Worm (Caenorhabditis elegans) whole organism, L1 larva: ENCODE measurements around the gene irk-1.
A peak's percentile ranks its signal among the peaks of the same experiment; 100 is the strongest.

Source experiments
- C16A3.4 ChIP-seq: fragments of 150-350 bp; optimal IDR thresholded peaks from 2 replicates; lab custom pipeline; 2014; ENCODE audit warnings: missing biosample characterization, missing genetic modification characterization
- Y116A8C.19 ChIP-seq: sonication (generic microtip); optimal IDR thresholded peaks from 2 replicates; lab custom pipeline; 2016; ENCODE audit warnings: missing compliant biosample characterization, missing genetic modification characterization, borderline replicate concordance
- aha-1 ChIP-seq: fragments of 150-350 bp; optimal IDR thresholded peaks from 2 replicates; lab custom pipeline; 2014; ENCODE audit warnings: missing biosample characterization, missing genetic modification characterization
- aly-2 ChIP-seq: fragments of 150-350 bp; optimal IDR thresholded peaks from 2 replicates; lab custom pipeline; 2014; ENCODE audit warnings: missing biosample characterization, missing genetic modification characterization
- ama-1 ChIP-seq: fragments of 150-350 bp; optimal IDR thresholded peaks from 2 replicates; lab custom pipeline; 2014
- blmp-1 ChIP-seq: fragments of 150-350 bp; optimal IDR thresholded peaks from 2 replicates; lab custom pipeline; 2014; ENCODE audit warnings: missing biosample characterization, missing genetic modification characterization
- ceh-63 ChIP-seq: fragments of 200-800 bp; sonication (Bioruptor generic); optimal IDR thresholded peaks from 2 replicates; lab custom pipeline; 2018; ENCODE audit warnings: mild to moderate bottlenecking, missing genetic modification characterization, missing compliant biosample characterization
- ceh-8 ChIP-seq: fragments of 200-800 bp; sonication (Bioruptor generic); optimal IDR thresholded peaks from 2 replicates; lab custom pipeline; 2018; ENCODE audit warnings: mild to moderate bottlenecking, missing genetic modification characterization, moderate library complexity, missing compliant biosample characterization
- ceh-88 ChIP-seq: fragments of 200-800 bp; sonication (Bioruptor generic); IDR thresholded peaks from 2 replicates; pipeline ENCODE4 v1.3.6; 2022; ENCODE audit warnings: missing genetic modification characterization, missing compliant biosample characterization
- dpl-1 ChIP-seq, 3 experiments: fragments of 150-350 bp in 2 of 3; sonication (generic microtip) in 1 of 3; optimal IDR thresholded peaks; 2 replicates each; lab custom pipeline; 2014 to 2017; ENCODE audit warnings: missing biosample characterization in 3 of 3, missing genetic modification characterization in 3 of 3, missing genetic modification reagents in 3 of 3
- dsc-1 ChIP-seq: sonication (generic microtip); optimal IDR thresholded peaks from 2 replicates; lab custom pipeline; 2016; ENCODE audit warnings: mild to moderate bottlenecking, missing genetic modification characterization, missing compliant biosample characterization
- efl-3 ChIP-seq: fragments of 200-800 bp; sonication (Bioruptor generic); optimal IDR thresholded peaks from 2 replicates; lab custom pipeline; 2018; ENCODE audit warnings: mild to moderate bottlenecking, missing genetic modification characterization, missing compliant biosample characterization
- elt-2 ChIP-seq: sonication (generic microtip); optimal IDR thresholded peaks from 2 replicates; lab custom pipeline; 2016; ENCODE audit warnings: missing genetic modification characterization, mild to moderate bottlenecking, inconsistent platforms, missing compliant biosample characterization, missing genetic modification reagents
- elt-3 ChIP-seq, 6 experiments: fragments of 150-350 bp in 1 of 6; sonication (generic microtip); optimal IDR thresholded peaks; 2 replicates each; lab custom pipeline; 2017 to 2018; ENCODE audit warnings: missing biosample characterization in 6 of 6, missing genetic modification characterization in 6 of 6, inconsistent platforms in 1 of 6
- fkh-4 ChIP-seq: sonication (generic microtip); optimal IDR thresholded peaks from 2 replicates; lab custom pipeline; 2016; ENCODE audit warnings: missing compliant biosample characterization, missing genetic modification characterization, borderline replicate concordance
- fkh-8 ChIP-seq: sonication (generic microtip); optimal IDR thresholded peaks from 2 replicates; lab custom pipeline; 2016; ENCODE audit warnings: mild to moderate bottlenecking, missing genetic modification characterization, missing compliant biosample characterization
- irx-1 ChIP-seq: sonication (generic microtip); optimal IDR thresholded peaks from 2 replicates; lab custom pipeline; 2016; ENCODE audit warnings: missing genetic modification characterization, missing compliant biosample characterization
- isw-1 ChIP-seq: fragments of 200-800 bp; sonication (Bioruptor generic); IDR thresholded peaks from 2 replicates; pipeline ENCODE4 v1.3.6; 2022; ENCODE audit warnings: missing genetic modification characterization, missing compliant biosample characterization
- lin-14 ChIP-seq: fragments of 200-800 bp; sonication (Bioruptor generic); optimal IDR thresholded peaks from 2 replicates; lab custom pipeline; 2018; ENCODE audit warnings: mild to moderate bottlenecking, missing genetic modification characterization, moderate library complexity, missing compliant biosample characterization
- lin-15B ChIP-seq: fragments of 150-350 bp; sonication (generic microtip); optimal IDR thresholded peaks from 3 replicates; lab custom pipeline; 2014; ENCODE audit warnings: missing biosample characterization, missing genetic modification characterization
- lin-35 ChIP-seq, 2 experiments: fragments of 150-350 bp; optimal IDR thresholded peaks; 2 replicates each; lab custom pipeline; 2014; ENCODE audit warnings: missing biosample characterization in 2 of 2, missing genetic modification characterization in 2 of 2, missing genetic modification reagents in 2 of 2
- lir-3 ChIP-seq: sonication (generic microtip); optimal IDR thresholded peaks from 2 replicates; lab custom pipeline; 2016; ENCODE audit warnings: mild to moderate bottlenecking, missing genetic modification characterization, moderate library complexity, missing compliant biosample characterization; ENCODE audit not compliant: poor library complexity
- lsy-2 ChIP-seq, 2 experiments: fragments of 150-350 bp; optimal IDR thresholded peaks; 2 replicates each; lab custom pipeline; 2014; ENCODE audit warnings: missing biosample characterization in 2 of 2, missing genetic modification characterization in 2 of 2
- mab-9 ChIP-seq: fragments of 200-800 bp; sonication (Bioruptor generic); IDR thresholded peaks from 2 replicates; pipeline ENCODE4 v1.3.6; 2022; ENCODE audit warnings: missing genetic modification reagents, missing genetic modification characterization, missing compliant biosample characterization
- mef-2 ChIP-seq: fragments of 150-350 bp; optimal IDR thresholded peaks from 2 replicates; lab custom pipeline; 2014; ENCODE audit warnings: missing biosample characterization, missing genetic modification characterization
- mep-1 ChIP-seq: fragments of 150-350 bp; optimal IDR thresholded peaks from 2 replicates; lab custom pipeline; 2014; ENCODE audit warnings: missing biosample characterization, missing genetic modification characterization
- nhr-12 ChIP-seq: sonication (generic microtip); optimal IDR thresholded peaks from 2 replicates; lab custom pipeline; 2017; ENCODE audit warnings: missing biosample characterization, missing genetic modification characterization
- nhr-19 ChIP-seq: fragments of 200-800 bp; sonication (Bioruptor generic); conservative IDR thresholded peaks from 2 replicates; pipeline ENCODE4 v1.3.6; 2022; ENCODE audit warnings: missing genetic modification characterization, missing compliant biosample characterization
- nhr-20 ChIP-seq: sonication (generic microtip); optimal IDR thresholded peaks from 2 replicates; lab custom pipeline; 2016; ENCODE audit warnings: mild to moderate bottlenecking, missing genetic modification characterization, missing compliant biosample characterization
- nhr-237 ChIP-seq: fragments of 150-350 bp; optimal IDR thresholded peaks from 2 replicates; lab custom pipeline; 2014; ENCODE audit warnings: missing biosample characterization, missing genetic modification characterization
- nhr-47 ChIP-seq: sonication (generic microtip); optimal IDR thresholded peaks from 2 replicates; lab custom pipeline; 2016; ENCODE audit warnings: mild to moderate bottlenecking, missing genetic modification characterization, moderate library complexity, missing compliant biosample characterization
- nhr-76 ChIP-seq: sonication (generic microtip); optimal IDR thresholded peaks from 2 replicates; lab custom pipeline; 2017; ENCODE audit warnings: missing biosample characterization, missing genetic modification characterization
- nhr-77 ChIP-seq: fragments of 150-350 bp; optimal IDR thresholded peaks from 2 replicates; lab custom pipeline; 2014; ENCODE audit warnings: missing biosample characterization, missing genetic modification characterization
- nhr-84 ChIP-seq: sonication (generic microtip); optimal IDR thresholded peaks from 2 replicates; lab custom pipeline; 2017; ENCODE audit warnings: missing biosample characterization, missing genetic modification characterization
- nhr-85 ChIP-seq: sonication (generic microtip); peaks from one replicate; lab custom pipeline; 2016; ENCODE audit warnings: missing genetic modification characterization, inconsistent platforms, missing compliant biosample characterization
- nhr-90 ChIP-seq: sonication (generic microtip); optimal IDR thresholded peaks from 2 replicates; lab custom pipeline; 2016; ENCODE audit warnings: mild to moderate bottlenecking, missing genetic modification characterization, missing compliant biosample characterization; ENCODE audit not compliant: poor library complexity
- pag-3 ChIP-seq: sonication (generic microtip); optimal IDR thresholded peaks from 2 replicates; lab custom pipeline; 2017; ENCODE audit warnings: missing genetic modification characterization, mild to moderate bottlenecking, missing compliant biosample characterization, antibody characterized with exemption, borderline replicate concordance; ENCODE audit not compliant: insufficient read depth
- pqm-1 ChIP-seq: sonication (generic microtip); optimal IDR thresholded peaks from 3 replicates; lab custom pipeline; 2017; ENCODE audit warnings: missing biosample characterization, missing genetic modification characterization
- rnt-1 ChIP-seq: sonication (generic microtip); optimal IDR thresholded peaks from 2 replicates; lab custom pipeline; 2016; ENCODE audit warnings: mild to moderate bottlenecking, missing genetic modification characterization, moderate library complexity, missing compliant biosample characterization
- snpc-4 ChIP-seq: fragments of 150-350 bp; optimal IDR thresholded peaks from 2 replicates; lab custom pipeline; 2014; ENCODE audit warnings: missing biosample characterization, missing genetic modification characterization
- snu-23 ChIP-seq: sonication (generic microtip); optimal IDR thresholded peaks from 2 replicates; lab custom pipeline; 2016; ENCODE audit warnings: missing genetic modification characterization, missing compliant biosample characterization
- sox-4 ChIP-seq: sonication (generic microtip); optimal IDR thresholded peaks from 2 replicates; lab custom pipeline; 2016; ENCODE audit warnings: missing genetic modification characterization, missing compliant biosample characterization
- sptf-1 ChIP-seq: fragments of 150-350 bp; optimal IDR thresholded peaks from 2 replicates; lab custom pipeline; 2014; ENCODE audit warnings: missing biosample characterization, missing genetic modification characterization
- sup-37 ChIP-seq: fragments of 200-800 bp; sonication (Bioruptor generic); optimal IDR thresholded peaks from 2 replicates; lab custom pipeline; 2018; ENCODE audit warnings: mild to moderate bottlenecking, missing genetic modification characterization, missing compliant biosample characterization
- tbx-2 ChIP-seq: sonication (generic microtip); optimal IDR thresholded peaks from 2 replicates; lab custom pipeline; 2016; ENCODE audit warnings: missing genetic modification characterization, missing compliant biosample characterization
- unc-130 ChIP-seq: fragments of 150-350 bp; optimal IDR thresholded peaks from 2 replicates; lab custom pipeline; 2017; ENCODE audit warnings: missing biosample characterization, missing genetic modification characterization, inconsistent platforms
- unc-62 ChIP-seq: fragments of 150-350 bp; optimal IDR thresholded peaks from 2 replicates; lab custom pipeline; 2014; ENCODE audit warnings: missing biosample characterization, missing genetic modification reagents, missing genetic modification characterization
- unc-98 ChIP-seq: fragments of 200-800 bp; sonication (Bioruptor generic); IDR thresholded peaks from 2 replicates; pipeline ENCODE4 v1.3.6; 2022; ENCODE audit warnings: missing genetic modification characterization, missing compliant biosample characterization
- vab-15 ChIP-seq: sonication (generic microtip); optimal IDR thresholded peaks from 2 replicates; lab custom pipeline; 2017; ENCODE audit warnings: missing genotype, mild to moderate bottlenecking, missing genetic modification characterization, missing compliant biosample characterization
- xbp-1 ChIP-seq: sonication (generic microtip); optimal IDR thresholded peaks from 2 replicates; lab custom pipeline; 2016; ENCODE audit warnings: missing genetic modification characterization, missing compliant biosample characterization
- zag-1 ChIP-seq: fragments of 150-350 bp; optimal IDR thresholded peaks from 2 replicates; lab custom pipeline; 2014; ENCODE audit warnings: missing biosample characterization, missing genetic modification characterization
- zip-4 ChIP-seq: fragments of 200-800 bp; sonication (Bioruptor generic); optimal IDR thresholded peaks from 2 replicates; lab custom pipeline; 2018; ENCODE audit warnings: mild to moderate bottlenecking, missing genetic modification characterization, moderate library complexity, missing compliant biosample characterization
- ztf-11 ChIP-seq, 2 experiments: sonication (generic microtip); optimal IDR thresholded peaks; 2 replicates each; lab custom pipeline; 2016 to 2017; ENCODE audit warnings: missing genetic modification characterization in 2 of 2, missing biosample characterization in 1 of 2, missing compliant biosample characterization in 1 of 2
- ztf-4 ChIP-seq: fragments of 150-350 bp; optimal IDR thresholded peaks from 2 replicates; lab custom pipeline; 2014; ENCODE audit warnings: missing biosample characterization, missing genetic modification characterization

Gene irk-1

DNA sequence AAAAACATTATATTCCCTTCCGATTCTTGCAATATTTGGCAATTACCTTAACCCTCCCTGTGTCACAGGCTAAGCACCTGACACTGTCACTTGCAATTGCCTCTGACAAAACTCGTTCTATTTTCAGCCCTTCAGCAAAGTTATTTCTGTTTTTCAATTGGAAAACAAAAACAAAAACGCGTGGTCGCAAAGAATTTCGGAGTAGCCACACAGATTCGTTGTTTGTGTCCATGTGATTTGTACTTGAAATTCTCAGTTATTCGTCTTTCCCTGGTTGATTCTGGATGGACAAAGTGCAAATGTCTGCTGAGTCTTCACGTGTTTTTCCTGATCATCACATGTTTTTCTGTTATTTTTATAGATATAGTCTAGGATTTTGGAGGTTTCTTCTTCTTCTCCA lies 42.4 kb downstream of the irk-1 start:
- no peak for TF ChIP-seq efl-3 (GFP tag; lab: Kevin White, UChicago)
- TF ChIP-seq irx-1, result peak; percentile 0
- no peak for TF ChIP-seq ztf-11 (tag; optimal IDR thresholded peaks at IDR 0.05; lab: Kevin White, UChicago)
- TF ChIP-seq lir-3 (tag; lab: Kevin White, UChicago), result peak; percentile 36
- TF ChIP-seq pqm-1, result no peak
- peak; percentile 77 for TF ChIP-seq nhr-20 (tag; lab: Kevin White, UChicago)
- no peak for TF ChIP-seq pag-3
- TF ChIP-seq unc-130 (tag; lab: Kevin White, UChicago), result peak; percentile 76
- TF ChIP-seq zip-4, result no peak
- no peak for TF ChIP-seq sptf-1 (tag; lab: Kevin White, UChicago)
- no peak for TF ChIP-seq nhr-12 (tag; lab: Kevin White, UChicago)
- TF ChIP-seq isw-1, result no peak
- TF ChIP-seq tbx-2, result peak; percentile 44
- peak in 2 of 6 experiments; percentile 16 to 63 for TF ChIP-seq elt-3 (tag; optimal IDR thresholded peaks at IDR 0.05; lab: Kevin White, UChicago)
- no peak for TF ChIP-seq aly-2 (tag; lab: Kevin White, UChicago)
- peak in 1 of 3 experiments; percentile 29 for TF ChIP-seq dpl-1 (GFP tag; optimal IDR thresholded peaks at IDR 0.05; lab: Kevin White, UChicago)
- TF ChIP-seq elt-2 (tag; lab: Kevin White, UChicago), result no peak
- TF ChIP-seq nhr-84 (tag; lab: Kevin White, UChicago), result peak; percentile 65
- TF ChIP-seq sox-4 (tag; lab: Kevin White, UChicago), result no peak
- no peak for TF ChIP-seq zag-1 (tag; lab: Kevin White, UChicago)
- TF ChIP-seq C16A3.4, result peak; percentile 39
- no peak for TF ChIP-seq unc-98 (GFP tag; lab: Robert Waterston, UW)
- TF ChIP-seq snu-23 (GFP tag; lab: Kevin White, UChicago), result peak; percentile 59
- TF ChIP-seq mep-1 (tag; lab: Kevin White, UChicago), result peak; percentile 61
- TF ChIP-seq fkh-8 (tag; lab: Kevin White, UChicago), result peak; percentile 30
- TF ChIP-seq nhr-85 (tag; lab: Kevin White, UChicago), result peak; percentile 78
- TF ChIP-seq ztf-4, result peak; percentile 41
- peak; percentile 69 for TF ChIP-seq vab-15
- TF ChIP-seq ama-1 (lab: Kevin White, UChicago), result no peak
- TF ChIP-seq fkh-4 (tag; lab: Kevin White, UChicago), result no peak
- TF ChIP-seq lin-14 (GFP tag; lab: Kevin White, UChicago), result peak; percentile 80
- TF ChIP-seq nhr-19 (GFP tag; lab: Robert Waterston, UW), result peak; percentile 79
- TF ChIP-seq nhr-77 (tag; lab: Kevin White, UChicago), result no peak
- no peak for TF ChIP-seq sup-37 (GFP tag; lab: Kevin White, UChicago)
- no peak for TF ChIP-seq Y116A8C.19 (tag; lab: Kevin White, UChicago)
- peak; percentile 36 to 77 for TF ChIP-seq lsy-2 (tag; optimal IDR thresholded peaks at IDR 0.05; lab: Kevin White, UChicago)
- no peak for TF ChIP-seq unc-62 (GFP tag; lab: Kevin White, UChicago)
- TF ChIP-seq mef-2 (tag; lab: Kevin White, UChicago), result peak; percentile 76
- peak; percentile 16 for TF ChIP-seq blmp-1
- TF ChIP-seq nhr-47 (tag; lab: Kevin White, UChicago), result peak; percentile 39
- TF ChIP-seq dsc-1 (tag; lab: Kevin White, UChicago), result no peak
- TF ChIP-seq lin-15B (tag; lab: Kevin White, UChicago), result no peak
- no peak for TF ChIP-seq snpc-4
- no peak for TF ChIP-seq ceh-63 (GFP tag; lab: Kevin White, UChicago)
- TF ChIP-seq nhr-76, result no peak
- no peak for TF ChIP-seq mab-9 (GFP tag; lab: Robert Waterston, UW)
- TF ChIP-seq ceh-88 (GFP tag; lab: Robert Waterston, UW), result no peak
- TF ChIP-seq xbp-1 (tag; lab: Kevin White, UChicago), result peak; percentile 39
- TF ChIP-seq lin-35 (GFP tag; optimal IDR thresholded peaks at IDR 0.05; lab: Kevin White, UChicago), result peak in 1 of 2 experiments; percentile 71
- peak; percentile 46 for TF ChIP-seq rnt-1 (tag; lab: Kevin White, UChicago)
- TF ChIP-seq aha-1 (tag; lab: Kevin White, UChicago), result no peak
- TF ChIP-seq nhr-237 (tag; lab: Kevin White, UChicago), result no peak
- no peak for TF ChIP-seq ceh-8 (GFP tag; lab: Kevin White, UChicago)
- peak; percentile 8 for TF ChIP-seq nhr-90 (tag; lab: Kevin White, UChicago)
